Fruit fly (Drosophila melanogaster): Measurements from ENCODE around the gene CG6276.

CG6276 gene

DNA sequence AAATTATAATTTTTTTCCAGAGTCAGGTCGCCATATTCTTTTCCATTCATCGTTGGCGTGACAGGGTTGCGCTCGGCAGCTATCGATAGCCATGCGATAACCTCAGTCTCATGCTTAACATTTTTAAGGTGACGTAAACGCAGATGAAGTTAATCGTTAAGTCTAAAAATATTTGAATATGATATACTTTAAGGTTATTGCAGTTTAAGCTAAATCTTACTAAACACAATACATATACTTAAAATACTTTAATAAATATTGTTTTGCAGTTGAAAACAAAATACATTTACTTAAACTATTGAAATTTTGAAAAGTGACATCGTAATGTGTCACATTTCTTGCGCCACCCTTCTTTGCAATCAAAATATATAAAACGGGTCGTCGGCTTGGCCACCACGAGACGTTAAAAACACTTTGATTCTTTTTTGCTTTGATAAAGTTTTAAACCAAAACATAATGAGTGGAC lies 44.7 kb downstream of the CG6276 start, which contains the start of the genes Cp190 and CG4338 (continued):
- TF ChIP-seq tll (GFP tag; optimal IDR thresholded peaks at IDR 0.05) (peak; percentile 83 to 87), dmrt99B (tag; optimal IDR thresholded peaks at IDR 0.05) (peak; percentile 98), CG18599 (GFP tag; optimal IDR thresholded peaks at IDR 0.05) (peak; percentile 98), CG11247 (GFP tag; IDR thresholded peaks at IDR 0.05) (peak; percentile 95), CG34376 (GFP tag; optimal IDR thresholded peaks at IDR 0.05) (peak; percentile 98), CG8478 (optimal IDR thresholded peaks at IDR 0.05) (no peak), Kr (GFP tag; optimal IDR thresholded peaks at IDR 0.05) (peak; percentile 19), luna (GFP tag; optimal IDR thresholded peaks at IDR 0.05) (peak; percentile 65), crp (GFP tag; optimal IDR thresholded peaks at IDR 0.05) (peak; percentile 6 to 70), Jarid2 (GFP tag; optimal IDR thresholded peaks at IDR 0.05) (peak; percentile 84), sens (GFP tag) (peak; percentile 99), zf30C (GFP tag; optimal IDR thresholded peaks at IDR 0.05) (peak; percentile 59), nom (GFP tag; optimal IDR thresholded peaks at IDR 0.05) (peak; percentile 95), dimm (GFP tag; IDR thresholded peaks at IDR 0.05) (peak; percentile 88), vvl (GFP tag; IDR thresholded peaks at IDR 0.05) (peak; percentile 98), peb (GFP tag; IDR thresholded peaks at IDR 0.05) (peak; percentile 93), CG10321 (GFP tag; IDR thresholded peaks at IDR 0.05) (peak; percentile 80), Chrac-16 (GFP tag; optimal IDR thresholded peaks at IDR 0.05) (peak; percentile 98), CG17829 (tag; optimal IDR thresholded peaks at IDR 0.05) (peak; percentile 99), Drgx (GFP tag; IDR thresholded peaks at IDR 0.05) (peak; percentile 95), CG10565 (GFP tag; optimal IDR thresholded peaks at IDR 0.05) (peak; percentile 61), bowl (GFP tag; IDR thresholded peaks at IDR 0.05) (peak; percentile 84), prd (optimal IDR thresholded peaks at IDR 0.05) (no peak), prd (GFP tag; IDR thresholded peaks at IDR 0.05) (peak; percentile 98), CG10147 (GFP tag; optimal IDR thresholded peaks at IDR 0.05) (peak; percentile 98), CG14860 (GFP tag; IDR thresholded peaks at IDR 0.05; ENCODE audit: partially characterized antibody) (peak; percentile 61), aop (GFP tag; IDR thresholded peaks at IDR 0.05) (no peak), ttk (GFP tag; IDR thresholded peaks at IDR 0.05) (peak; percentile 96), CG10979 (tag; optimal IDR thresholded peaks at IDR 0.05) (peak; percentile 98), CG31441 (GFP tag; IDR thresholded peaks at IDR 0.05) (peak; percentile 99), CG16863 (GFP tag; optimal IDR thresholded peaks at IDR 0.05) (peak; percentile 90), fu2 (GFP tag; optimal IDR thresholded peaks at IDR 0.05) (peak; percentile 85), CG17361 (GFP tag; IDR thresholded peaks at IDR 0.05) (peak; percentile 99), zen2 (GFP tag; IDR thresholded peaks at IDR 0.05; ENCODE audit: partially characterized antibody) (no peak; the same call in 2 of the 3 replicates), ato (GFP tag; IDR thresholded peaks at IDR 0.05; ENCODE audit: partially characterized antibody) (peak; percentile 73; the same call in 1 of the 2 replicates), Lpt (GFP tag; optimal IDR thresholded peaks at IDR 0.05) (no peak), tio (GFP tag; optimal IDR thresholded peaks at IDR 0.05) (no peak), unc-4 (GFP tag; IDR thresholded peaks at IDR 0.05; ENCODE audit: partially characterized antibody) (peak; percentile 83), trh (GFP tag; optimal IDR thresholded peaks at IDR 0.05) (peak; percentile 95), grn (GFP tag; optimal IDR thresholded peaks at IDR 0.05) (no peak), Mrtf (GFP tag; IDR thresholded peaks at IDR 0.05) (peak; percentile 94), tx (GFP tag; optimal IDR thresholded peaks at IDR 0.05) (peak; percentile 89), HLH4C (GFP tag; IDR thresholded peaks at IDR 0.05; ENCODE audit: partially characterized antibody) (peak; percentile 74), CG7839 (tag; optimal IDR thresholded peaks at IDR 0.05) (peak; percentile 99), CG4707 (GFP tag; optimal IDR thresholded peaks at IDR 0.05) (peak; percentile 92), cas (GFP tag; IDR thresholded peaks at IDR 0.05) (peak; percentile 88), ssp (GFP tag; IDR thresholded peaks at IDR 0.05) (peak; percentile 91), wdn (GFP tag; IDR thresholded peaks at IDR 0.05) (peak; percentile 95), Doc3 (GFP tag; IDR thresholded peaks at IDR 0.05; ENCODE audit: partially characterized antibody) (peak; percentile 61; the same call in 2 of the 3 replicates), sug (tag; optimal IDR thresholded peaks at IDR 0.05) (peak; percentile 99), YL-1 (GFP tag; optimal IDR thresholded peaks at IDR 0.05) (peak; percentile 97)

All from whole organism, embryonic.